Worm (Caenorhabditis elegans): ENCODE data around the gene cmk-1.

The cmk-1 gene

DNA sequence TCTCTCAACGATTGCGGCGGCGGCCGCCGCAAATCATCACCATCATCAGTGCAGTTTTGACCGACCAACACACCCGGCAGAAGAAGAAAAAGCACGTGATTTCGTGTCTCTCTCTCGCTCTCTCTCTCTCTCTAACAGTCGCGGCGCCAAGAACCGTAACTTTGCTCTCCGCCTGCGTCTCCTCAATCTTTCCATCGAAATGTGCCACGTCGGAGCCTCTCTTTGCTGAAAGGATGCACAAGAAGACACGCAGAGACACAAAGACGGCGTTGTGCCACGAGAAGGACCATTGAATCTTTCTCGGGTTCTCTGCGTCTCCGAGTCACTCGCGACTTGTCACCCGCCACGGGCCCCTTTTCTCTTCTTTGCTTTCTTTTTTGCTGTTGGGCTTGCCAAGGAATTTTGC lies 33.6 kb downstream of the cmk-1 start (continued):
- TF ChIP-seq ztf-11 (tag; optimal IDR thresholded peaks at IDR 0.05) (no peak), aly-2 (tag; optimal IDR thresholded peaks at IDR 0.05) (no peak), nhr-25 (tag; optimal IDR thresholded peaks at IDR 0.05) (peak; percentile 5), sma-3 (GFP tag; optimal IDR thresholded peaks at IDR 0.05) (peak; percentile 60), R02D3.7 (tag; optimal IDR thresholded peaks at IDR 0.05) (no peak), nhr-23 (tag; optimal IDR thresholded peaks at IDR 0.05) (no peak), ztf-4 (tag; optimal IDR thresholded peaks at IDR 0.05) (peak; percentile 33), unc-62 (GFP tag; optimal IDR thresholded peaks at IDR 0.05) (no peak), ceh-82 (tag; optimal IDR thresholded peaks at IDR 0.05) (no peak), lin-13 (GFP tag; optimal IDR thresholded peaks at IDR 0.05) (peak; percentile 57), sma-9 (GFP tag; optimal IDR thresholded peaks at IDR 0.05) (peak; percentile 88), sma-9 (tag; optimal IDR thresholded peaks at IDR 0.05) (no peak), F13H6.1 (tag; optimal IDR thresholded peaks at IDR 0.05) (peak; percentile 87), snpc-4 (tag; optimal IDR thresholded peaks at IDR 0.05) (no peak), ceh-16 (tag; optimal IDR thresholded peaks at IDR 0.05) (no peak), ztf-1 (GFP tag; conservative IDR thresholded peaks at IDR 0.05) (no peak)

DNA sequence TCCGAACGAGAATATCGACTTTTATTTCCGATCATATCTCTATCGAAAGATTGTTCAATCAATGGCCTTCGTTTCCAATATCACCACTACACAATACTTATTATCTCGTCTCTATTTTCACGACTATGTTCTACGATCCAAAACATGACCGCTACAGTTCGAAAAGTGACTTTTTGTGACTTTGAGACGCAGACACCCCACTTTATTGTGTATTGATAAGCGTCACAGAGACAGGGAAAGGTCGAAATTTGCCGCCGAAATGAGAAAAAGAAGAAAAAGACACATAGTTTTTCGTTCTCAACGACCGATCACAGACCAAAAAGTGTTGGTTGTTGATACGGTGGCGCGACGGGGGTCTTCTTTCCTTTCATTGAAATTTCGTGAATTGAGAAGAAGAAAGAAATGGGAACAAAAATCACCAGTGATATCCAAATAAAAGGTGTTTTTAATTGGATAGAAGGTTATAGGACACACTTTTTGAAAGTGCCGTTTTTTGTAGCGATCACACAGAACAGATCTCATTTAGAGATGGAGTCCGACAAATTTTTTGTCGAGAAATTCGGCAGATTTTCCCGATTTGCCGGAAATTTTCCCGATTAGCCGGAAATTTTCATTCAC lies 35.2 kb downstream of the cmk-1 start:
- TF ChIP-seq F13H6.1 (tag; optimal IDR thresholded peaks at IDR 0.05) (peak; percentile 5), sma-9 (GFP tag; optimal IDR thresholded peaks at IDR 0.05) (peak; percentile 92), sma-9 (tag; optimal IDR thresholded peaks at IDR 0.05) (no peak), nhr-25 (tag; optimal IDR thresholded peaks at IDR 0.05) (peak; percentile 38), mab-5 (tag; optimal IDR thresholded peaks at IDR 0.05) (no peak), blmp-1 (tag; optimal IDR thresholded peaks at IDR 0.05; ENCODE audit: insufficient read depth) (peak; percentile 66), lsy-2 (tag; optimal IDR thresholded peaks at IDR 0.05) (peak in 1 of 2 experiments; percentile 1), ama-1 (optimal IDR thresholded peaks at IDR 0.05) (no peak), fos-1 (tag; optimal IDR thresholded peaks at IDR 0.05) (peak; percentile 64), C34F6.9 (tag; optimal IDR thresholded peaks at IDR 0.05) (no peak), nhr-129 (tag; optimal IDR thresholded peaks at IDR 0.05) (peak; percentile 22), mbf-1 (tag; optimal IDR thresholded peaks at IDR 0.05) (no peak), zag-1 (tag; optimal IDR thresholded peaks at IDR 0.05) (no peak), nhr-21 (tag; optimal IDR thresholded peaks at IDR 0.05) (peak; percentile 89), mdl-1 (tag; optimal IDR thresholded peaks at IDR 0.05) (peak in 1 of 2 experiments; percentile 10), egl-27 (tag; optimal IDR thresholded peaks at IDR 0.05) (peak; percentile 44), crh-2 (tag; optimal IDR thresholded peaks at IDR 0.05) (peak; percentile 45), R02D3.7 (tag; optimal IDR thresholded peaks at IDR 0.05) (no peak), sma-3 (GFP tag; optimal IDR thresholded peaks at IDR 0.05) (peak; percentile 79), gmeb-1 (tag; optimal IDR thresholded peaks at IDR 0.05) (peak; percentile 18)

DNA sequence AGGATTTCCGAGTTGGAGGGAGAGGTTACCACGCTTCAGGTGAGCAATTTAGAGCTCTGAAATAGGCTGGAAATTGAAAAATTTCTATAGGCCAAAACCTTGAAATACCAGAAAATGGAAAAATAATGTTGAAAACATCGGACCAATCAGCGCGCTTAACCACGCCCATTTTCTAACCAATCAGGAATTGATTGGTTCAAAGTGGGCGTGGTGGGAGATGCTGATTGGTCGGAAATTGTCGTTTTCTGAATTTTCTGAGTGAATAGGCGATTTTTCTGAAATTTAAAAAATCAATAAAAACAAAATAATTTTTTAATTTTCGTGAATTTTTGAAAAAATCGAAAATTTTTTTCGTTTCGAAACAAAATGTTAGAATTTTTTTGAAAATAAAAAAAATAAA lies 36.7 kb downstream of the cmk-1 start:
- TF ChIP-seq sem-4 (tag; optimal IDR thresholded peaks at IDR 0.05) (no peak), Y55F3AM.14 (GFP tag; optimal IDR thresholded peaks at IDR 0.05) (no peak), egl-27 (tag; optimal IDR thresholded peaks at IDR 0.05) (no peak), fos-1 (tag; optimal IDR thresholded peaks at IDR 0.05) (no peak), aly-2 (tag; optimal IDR thresholded peaks at IDR 0.05) (no peak), R02D3.7 (tag; optimal IDR thresholded peaks at IDR 0.05) (no peak), ZK546.5 (tag; optimal IDR thresholded peaks at IDR 0.05) (no peak), alr-1 (tag; optimal IDR thresholded peaks at IDR 0.05) (no peak), skn-1 (tag; optimal IDR thresholded peaks at IDR 0.05) (no peak), lin-39 (tag; optimal IDR thresholded peaks at IDR 0.05) (no peak)

DNA sequence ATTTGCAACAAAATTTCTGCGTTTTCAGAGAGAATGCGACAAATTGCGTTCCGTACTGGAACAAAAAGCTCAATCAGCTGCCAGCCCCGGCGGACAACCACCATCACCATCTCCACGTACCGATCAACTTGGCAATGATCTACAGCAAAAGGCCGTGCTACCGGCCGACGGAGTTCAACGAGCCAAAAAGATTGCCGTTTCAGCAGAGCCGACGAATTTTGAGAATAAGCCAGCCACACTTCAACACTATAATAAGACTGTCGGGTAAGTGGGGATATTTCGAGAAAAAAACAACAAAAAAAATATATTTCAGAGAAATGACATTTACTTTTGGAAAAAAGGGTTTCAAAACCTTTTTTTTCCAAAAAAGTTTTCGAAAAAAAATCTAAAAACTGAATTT lies 38.4 kb downstream of the cmk-1 start:
- TF ChIP-seq Y55F3AM.14 (GFP tag; optimal IDR thresholded peaks at IDR 0.05) (no peak), zag-1 (tag; optimal IDR thresholded peaks at IDR 0.05) (no peak), sem-4 (tag; optimal IDR thresholded peaks at IDR 0.05) (no peak), C34F6.9 (tag; optimal IDR thresholded peaks at IDR 0.05) (no peak), unc-62 (GFP tag; optimal IDR thresholded peaks at IDR 0.05) (no peak), snpc-4 (tag; optimal IDR thresholded peaks at IDR 0.05) (no peak), lin-13 (GFP tag; optimal IDR thresholded peaks at IDR 0.05) (no peak), ceh-82 (tag; optimal IDR thresholded peaks at IDR 0.05) (no peak), nhr-10 (tag; optimal IDR thresholded peaks at IDR 0.05) (no peak), peb-1 (tag; optimal IDR thresholded peaks at IDR 0.05) (no peak), fos-1 (tag; optimal IDR thresholded peaks at IDR 0.05) (no peak), mbf-1 (tag; optimal IDR thresholded peaks at IDR 0.05) (no peak)

All from whole organism, L2 larva.